Fruit fly (Drosophila melanogaster) ovary, adult (tissue): ENCODE results near the gene CG17781.

Experiments
- CG17801 ChIP-seq: fragments of 200-800 bp; optimal IDR thresholded peaks from 2 replicates; lab custom pipeline; 2019; ENCODE audit warnings: missing biosample characterization, mild to moderate bottlenecking, missing genetic modification characterization, moderate library complexity; ENCODE audit not compliant: partially characterized antibody

The CG17781 gene

dm6 chr3R:24375561-24375960, at the start of gene CG17781:
Gene CG17781, minus strand, starts transcription at chr3R:24375661.
- TF ChIP-seq CG17801 (GFP tag; lab: Kevin White, UChicago): no peak

- peak; percentile 47 for TF ChIP-seq CG17801 (GFP tag; lab: Kevin White, UChicago)
Observed at dm6 chr3R:24392207-24392939, 16.9 kb upstream of the CG17781 start, which contains the start of gene CG13616. Gene CG13616, plus strand, starts transcription at chr3R:24392889.

DNA sequence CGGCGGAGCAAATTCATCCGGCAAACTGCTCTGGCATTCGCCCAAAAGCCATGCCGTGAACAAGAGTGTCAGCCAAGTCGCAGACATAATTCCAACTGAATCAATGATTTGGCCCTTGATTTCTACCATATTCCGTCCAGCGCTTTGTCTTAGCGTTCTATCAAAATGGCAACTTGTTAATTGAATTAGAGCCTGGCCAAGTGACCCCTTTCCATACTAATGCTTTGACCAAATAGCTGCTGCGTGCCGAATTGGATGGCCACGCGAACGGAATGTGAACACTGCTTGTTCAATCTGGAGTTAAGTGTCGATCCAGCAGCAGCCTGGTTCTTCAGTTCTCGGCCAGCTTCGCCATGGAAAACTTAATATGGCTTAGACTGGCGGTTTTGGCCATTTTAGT, 14.8 kb upstream of the CG17781 start, which contains the start of the genes CG5768 and CG13615:
CG5768 (minus strand) TSS at position 101 of the 400 bp plus-strand sequence.
CG13615 (plus strand) TSS at position 280 of the 400 bp plus-strand sequence.
- no peak for TF ChIP-seq CG17801 (GFP tag; lab: Kevin White, UChicago)

dm6 chr3R:24386434-24386833, 11.0 kb upstream of the CG17781 start:
- no peak for TF ChIP-seq CG17801 (GFP tag; lab: Kevin White, UChicago)

DNA sequence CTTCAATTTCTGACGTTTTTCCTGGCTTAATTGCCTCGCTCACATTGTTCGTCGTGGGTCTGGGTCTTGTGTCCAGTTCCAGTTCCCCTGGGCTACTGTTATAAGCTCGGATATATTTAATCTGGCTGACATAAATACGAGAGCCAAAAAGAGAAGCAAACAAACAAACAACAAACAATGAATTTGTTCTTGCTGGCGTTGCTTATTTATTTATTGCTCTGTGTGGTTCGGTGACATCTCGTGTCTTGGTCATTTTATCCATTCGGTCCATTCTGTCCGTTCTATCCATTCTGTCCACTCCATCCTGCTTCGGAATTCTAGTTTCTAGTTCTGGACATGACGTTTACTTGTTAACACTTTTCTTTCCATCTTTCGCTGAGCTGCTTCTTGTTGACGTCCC, 9.5 kb upstream of the CG17781 start, which contains the start of gene CG17780:
CG17780 (minus strand) TSS at position 101 of the 400 bp plus-strand sequence.
- TF ChIP-seq CG17801 (GFP tag; lab: Kevin White, UChicago): no peak

DNA sequence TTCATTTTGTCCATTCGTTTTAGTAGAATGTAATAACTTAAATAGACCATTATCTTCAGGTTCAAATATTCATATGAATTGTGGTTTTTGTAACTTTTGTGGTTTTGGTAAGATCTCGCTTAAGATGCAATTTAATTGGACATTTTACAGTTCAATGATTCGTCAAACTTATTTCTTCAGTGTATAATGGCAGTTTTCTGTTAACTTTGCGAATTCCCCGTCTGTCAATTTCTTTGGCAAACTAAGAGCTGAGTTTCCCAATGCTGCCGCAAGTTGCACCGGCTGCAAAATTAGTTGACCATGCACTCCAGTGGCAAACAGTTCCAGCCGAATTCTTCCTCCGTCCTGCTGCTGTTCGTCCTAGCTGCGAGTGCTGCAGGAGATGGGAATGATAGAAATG, 1.1 kb upstream of the CG17781 start, which contains the start of gene CG33342:
CG33342 (plus strand) TSS at position 301 of the 400 bp plus-strand sequence.
- no peak for TF ChIP-seq CG17801 (GFP tag; lab: Kevin White, UChicago)

DNA sequence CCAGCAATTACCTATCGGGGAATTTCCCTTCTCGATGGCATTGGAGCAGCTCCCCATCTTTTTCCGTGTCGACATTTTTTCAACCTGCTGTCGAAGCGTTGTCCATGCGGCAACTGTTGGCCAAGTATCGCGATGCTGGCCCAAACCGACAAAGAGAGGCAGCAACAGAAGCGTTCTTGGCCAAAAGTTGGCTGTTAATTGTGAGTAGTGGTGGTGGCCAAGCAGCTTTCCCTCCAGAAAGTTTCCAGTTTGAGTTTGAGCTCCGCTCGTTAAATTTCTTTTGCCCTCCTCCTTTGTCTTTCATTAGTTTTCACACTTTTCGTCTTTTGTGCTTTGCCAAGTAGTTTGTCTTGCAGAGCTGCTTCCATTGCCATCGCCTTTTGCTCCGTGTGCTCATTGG, 2.8 kb downstream of the CG17781 start, which contains the start of gene CG17782:
CG17782 (minus strand) TSS at position 101 of the 400 bp plus-strand sequence.
- TF ChIP-seq CG17801 (GFP tag; lab: Kevin White, UChicago): no peak

dm6 chr3R:24369268-24369667, 6.2 kb downstream of the CG17781 start, which contains the start of gene CG13614:
Gene CG13614, plus strand, starts transcription at chr3R:24369568.
- TF ChIP-seq CG17801 (GFP tag; lab: Kevin White, UChicago): no peak

- no peak for TF ChIP-seq CG17801 (GFP tag; lab: Kevin White, UChicago)
Observed at dm6 chr3R:24368064-24368463, 7.4 kb downstream of the CG17781 start, which contains the start of the genes CG42812 and CG33341. Gene CG42812, minus strand, starts transcription at chr3R:24368164. Gene CG33341, plus strand, starts transcription at chr3R:24368358.

- TF ChIP-seq CG17801 (GFP tag; lab: Kevin White, UChicago): no peak
Observed at dm6 chr3R:24367120-24367519, 8.3 kb downstream of the CG17781 start, which contains the start of gene CG42811. Gene CG42811, minus strand, starts transcription at chr3R:24367220.

DNA sequence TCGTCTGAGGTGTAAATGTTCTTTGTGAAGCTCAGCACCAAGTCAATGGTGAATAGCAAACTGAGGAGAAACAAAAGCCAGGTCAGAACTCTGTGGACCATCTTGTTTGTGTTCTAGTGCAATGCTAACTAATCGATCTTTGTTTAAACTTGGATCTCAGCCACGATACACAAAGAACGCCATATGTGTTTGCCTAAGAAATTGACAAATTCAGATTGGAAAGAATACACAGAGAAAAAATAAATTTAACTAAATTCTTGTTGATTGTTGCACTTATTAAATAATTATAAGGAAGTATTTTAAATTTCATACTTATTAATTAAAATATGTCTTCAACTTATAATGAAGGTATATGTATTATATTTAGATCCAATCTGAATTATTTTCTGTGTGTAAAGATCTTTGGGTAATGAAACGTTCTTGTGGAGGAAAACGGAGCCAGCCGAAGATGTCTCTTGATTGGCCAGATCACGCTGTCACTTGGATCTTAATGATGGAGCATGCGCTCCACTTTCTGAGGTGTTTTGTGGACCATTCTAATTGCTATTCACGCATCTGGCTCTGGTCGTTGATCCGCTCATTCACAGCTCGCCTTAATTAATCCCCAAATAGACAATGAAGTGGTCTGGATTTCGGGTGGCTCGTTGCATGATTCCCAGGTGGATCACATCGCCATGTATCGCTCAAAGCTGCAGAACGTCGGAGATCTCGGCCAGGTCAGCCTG, 10.4 kb downstream of the CG17781 start, which contains the start of the genes CG17784 and CG13613:
CG17784 (minus strand) TSS at position 101 of the 725 bp plus-strand sequence.
CG13613 (plus strand) TSS at position 675 of the 725 bp plus-strand sequence.
- no peak for TF ChIP-seq CG17801 (GFP tag; lab: Kevin White, UChicago)

- no peak for TF ChIP-seq CG17801 (GFP tag; lab: Kevin White, UChicago)
Observed at dm6 chr3R:24362838-24363237, 12.6 kb downstream of the CG17781 start, which contains the start of gene CG33340. Gene CG33340, plus strand, starts transcription at chr3R:24363138.

dm6 chr3R:24361583-24361982, 13.9 kb downstream of the CG17781 start, which contains the start of the genes CG5762 and CG33339:
Gene CG5762, minus strand, starts transcription at chr3R:24361683.
Gene CG33339, plus strand, starts transcription at chr3R:24361847.
- TF ChIP-seq CG17801 (GFP tag; lab: Kevin White, UChicago): no peak

DNA sequence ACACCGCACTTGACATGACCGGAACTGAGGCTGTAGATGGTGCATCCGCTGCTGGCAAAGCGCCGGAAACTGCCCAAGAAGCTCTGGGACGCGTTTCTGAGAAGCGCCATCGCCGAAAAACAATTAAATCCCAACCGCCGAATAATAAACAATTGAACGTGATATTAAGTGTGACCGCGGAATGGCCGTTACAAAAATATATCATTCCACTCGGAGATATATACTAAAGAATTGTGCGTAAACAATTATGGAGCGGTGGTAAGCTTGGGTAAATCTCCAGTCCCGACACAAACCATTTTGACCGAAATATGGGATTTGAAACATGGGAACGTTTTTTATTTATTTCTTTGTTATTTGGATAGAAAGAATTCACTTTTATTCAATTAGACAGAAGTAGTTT, 15.5 kb downstream of the CG17781 start, which contains the start of gene CG18528:
CG18528 (minus strand) TSS at position 188 of the 400 bp plus-strand sequence.
- no peak for TF ChIP-seq CG17801 (GFP tag; lab: Kevin White, UChicago)
